Fruit fly (Drosophila melanogaster) whole organism, embryonic: Measurements from ENCODE around the gene IM33.

ENCODE experiments used
- Adf1 ChIP-seq: fragments of 200-800 bp; sonication (Bioruptor generic); IDR thresholded peaks from 2 replicates; pipeline ENCODE4 v1.3.6; 2022; ENCODE audit warnings: missing biosample characterization, missing genetic modification characterization
- Antp ChIP-seq: fragments of 200-800 bp; sonication (Bioruptor generic); optimal IDR thresholded peaks from 3 replicates; lab custom pipeline; 2016; ENCODE audit warnings: missing biosample characterization, missing genetic modification characterization
- Atf3 ChIP-seq: fragments of 200-800 bp; sonication (Bioruptor generic); optimal IDR thresholded peaks from 3 replicates; lab custom pipeline; 2016; ENCODE audit warnings: missing biosample characterization, missing genetic modification characterization
- CG10209 ChIP-seq: fragments of 200-800 bp; sonication (Bioruptor generic); optimal IDR thresholded peaks from 3 replicates; lab custom pipeline; 2017; ENCODE audit warnings: missing biosample characterization, mild to moderate bottlenecking, missing genetic modification characterization, missing genetic modification reagents
- CG10462 ChIP-seq: fragments of 200-800 bp; sonication (Bioruptor generic); optimal IDR thresholded peaks from 2 replicates; lab custom pipeline; 2016; ENCODE audit warnings: missing biosample characterization, missing genetic modification characterization
- CG11504 ChIP-seq: fragments of 200-800 bp; sonication (Bioruptor generic); optimal IDR thresholded peaks from 3 replicates; lab custom pipeline; 2019; ENCODE audit warnings: missing biosample characterization, mild to moderate bottlenecking, missing genetic modification characterization, moderate library complexity
- CG12659 ChIP-seq: fragments of 200-800 bp; sonication (Bioruptor generic); optimal IDR thresholded peaks from 3 replicates; lab custom pipeline; 2017; ENCODE audit warnings: mild to moderate bottlenecking, missing biosample characterization, missing genetic modification reagents, missing genetic modification characterization
- CG12744 ChIP-seq: fragments of 200-800 bp; sonication (Bioruptor generic); optimal IDR thresholded peaks from 2 replicates; lab custom pipeline; 2016; ENCODE audit warnings: missing biosample characterization, missing genetic modification characterization
- CG12769 ChIP-seq: fragments of 200-800 bp; sonication (Bioruptor generic); optimal IDR thresholded peaks from 2 replicates; lab custom pipeline; 2019; ENCODE audit warnings: missing biosample characterization, mild to moderate bottlenecking, missing genetic modification characterization, moderate library complexity
- CG14014 ChIP-seq: fragments of 200-800 bp; sonication (Bioruptor generic); IDR thresholded peaks from 2 replicates; pipeline ENCODE4 v1.3.6; 2022; ENCODE audit warnings: missing biosample characterization, missing genetic modification characterization
- CG14860 ChIP-seq: fragments of 200-800 bp; sonication (Bioruptor generic); IDR thresholded peaks from 3 replicates; pipeline ENCODE4 v1.3.6; 2022; ENCODE audit warnings: missing biosample characterization, missing genetic modification characterization; ENCODE audit not compliant: partially characterized antibody
- CG15011 ChIP-seq: fragments of 200-800 bp; sonication (Bioruptor generic); optimal IDR thresholded peaks from 3 replicates; lab custom pipeline; 2018; ENCODE audit warnings: missing biosample characterization, mild to moderate bottlenecking, missing genetic modification characterization
- CG15601 ChIP-seq: fragments of 200-800 bp; sonication (Bioruptor generic); optimal IDR thresholded peaks from 3 replicates; lab custom pipeline; 2019; ENCODE audit warnings: missing biosample characterization, mild to moderate bottlenecking, missing genetic modification characterization, moderate library complexity
- CG15696 ChIP-seq: fragments of 200-800 bp; sonication (Bioruptor generic); optimal IDR thresholded peaks from 2 replicates; lab custom pipeline; 2019; ENCODE audit warnings: missing biosample characterization, mild to moderate bottlenecking, missing genetic modification characterization, moderate library complexity
- CG16813 ChIP-seq: fragments of 200-800 bp; sonication (Bioruptor generic); IDR thresholded peaks from 3 replicates; pipeline ENCODE4 v1.3.6; 2022; ENCODE audit warnings: missing biosample characterization, missing genetic modification characterization; ENCODE audit not compliant: partially characterized antibody
- CG17361 ChIP-seq: fragments of 200-800 bp; sonication (Bioruptor generic); IDR thresholded peaks from 3 replicates; pipeline ENCODE4 v1.3.6; 2022; ENCODE audit warnings: missing biosample characterization, missing genetic modification characterization
- CG18599 ChIP-seq: fragments of 200-800 bp; sonication (Bioruptor generic); optimal IDR thresholded peaks from 3 replicates; lab custom pipeline; 2017; ENCODE audit warnings: missing biosample characterization, missing genetic modification characterization, mild to moderate bottlenecking, moderate library complexity, missing genetic modification reagents
- CG3281 ChIP-seq: fragments of 200-800 bp; sonication (Bioruptor generic); optimal IDR thresholded peaks from 3 replicates; lab custom pipeline; 2017; ENCODE audit warnings: missing biosample characterization, mild to moderate bottlenecking, missing genetic modification characterization
- CG3995 ChIP-seq: fragments of 200-800 bp; sonication (Bioruptor generic); optimal IDR thresholded peaks from 3 replicates; lab custom pipeline; 2016; ENCODE audit warnings: missing biosample characterization, missing genetic modification characterization
- CG4854 ChIP-seq: fragments of 200-800 bp; sonication (Bioruptor generic); optimal IDR thresholded peaks from 2 replicates; lab custom pipeline; 2016; ENCODE audit warnings: missing biosample characterization, missing genetic modification characterization, inconsistent platforms
- CG7786 ChIP-seq: fragments of 200-800 bp; sonication (Bioruptor generic); optimal IDR thresholded peaks from 2 replicates; lab custom pipeline; 2016; ENCODE audit warnings: missing biosample characterization, missing genetic modification characterization
- CG7987 ChIP-seq: fragments of 200-800 bp; sonication (Bioruptor generic); optimal IDR thresholded peaks from 2 replicates; lab custom pipeline; 2018; ENCODE audit warnings: missing biosample characterization, mild to moderate bottlenecking, missing genetic modification characterization, moderate library complexity
- CG8281 ChIP-seq: fragments of 200-800 bp; sonication (Bioruptor generic); optimal IDR thresholded peaks from 2 replicates; lab custom pipeline; 2018; ENCODE audit warnings: missing biosample characterization, mild to moderate bottlenecking, missing genetic modification characterization, moderate library complexity
- CG8765 ChIP-seq: fragments of 200-800 bp; sonication (Bioruptor generic); IDR thresholded peaks from 2 replicates; pipeline ENCODE4 v1.3.6; 2022; ENCODE audit warnings: missing biosample characterization, missing genetic modification characterization
- CG9437 ChIP-seq: fragments of 200-800 bp; sonication (Bioruptor generic); optimal IDR thresholded peaks from 2 replicates; lab custom pipeline; 2018; ENCODE audit warnings: missing biosample characterization, mild to moderate bottlenecking, missing genetic modification characterization
- CG9817 ChIP-seq: fragments of 200-800 bp; sonication (Bioruptor generic); optimal IDR thresholded peaks from 2 replicates; lab custom pipeline; 2018; ENCODE audit warnings: missing biosample characterization, mild to moderate bottlenecking, missing genetic modification characterization, moderate library complexity
- CG9932 ChIP-seq: fragments of 200-800 bp; sonication (Bioruptor generic); IDR thresholded peaks from 2 replicates; pipeline ENCODE4 v1.3.6; 2022; ENCODE audit warnings: missing biosample characterization, missing genetic modification characterization
- Dad ChIP-seq: fragments of 200-800 bp; sonication (Bioruptor generic); optimal IDR thresholded peaks from 3 replicates; lab custom pipeline; 2016; ENCODE audit warnings: missing biosample characterization, missing genetic modification characterization
- HLH54F ChIP-seq: fragments of 200-800 bp; sonication (Bioruptor generic); optimal IDR thresholded peaks from 3 replicates; lab custom pipeline; 2016; ENCODE audit warnings: missing biosample characterization, missing genetic modification characterization
- Hr39 ChIP-seq: fragments of >200 bp; optimal IDR thresholded peaks from 2 replicates; lab custom pipeline; 2017
- Hr51 ChIP-seq, 2 experiments: fragments of 200-800 bp; sonication (Bioruptor generic); optimal IDR thresholded peaks; 2 replicates in 1 of 2; 3 replicates in 1 of 2; lab custom pipeline; 2016 to 2018; ENCODE audit warnings: missing biosample characterization in 2 of 2, missing genetic modification characterization in 2 of 2, mild to moderate bottlenecking in 1 of 2, moderate library complexity in 1 of 2
- Max ChIP-seq: fragments of 200-800 bp; sonication (Bioruptor generic); optimal IDR thresholded peaks from 2 replicates; lab custom pipeline; 2016; ENCODE audit warnings: missing biosample characterization, mild to moderate bottlenecking, missing genetic modification characterization
- Myb ChIP-seq: fragments of 200-800 bp; sonication (Bioruptor generic); optimal IDR thresholded peaks from 2 replicates; lab custom pipeline; 2016; ENCODE audit warnings: missing biosample characterization, missing genetic modification characterization
- NfI ChIP-seq: fragments of 200-800 bp; sonication (Bioruptor generic); optimal IDR thresholded peaks from 3 replicates; lab custom pipeline; 2018; ENCODE audit warnings: missing biosample characterization, mild to moderate bottlenecking, missing genetic modification characterization, moderate library complexity
- Pdp1 ChIP-seq, 2 experiments: fragments of 200-800 bp; sonication (Bioruptor generic); optimal IDR thresholded peaks; 3 replicates each; lab custom pipeline; 2016; ENCODE audit warnings: missing biosample characterization in 2 of 2, missing genetic modification characterization in 2 of 2, mild to moderate bottlenecking in 1 of 2, moderate library complexity in 1 of 2
- Poxn ChIP-seq: fragments of 200-800 bp; sonication (Bioruptor generic); IDR thresholded peaks from 2 replicates; pipeline ENCODE4 v1.3.6; 2022; ENCODE audit warnings: missing biosample characterization, missing genetic modification characterization
- Ptx1 ChIP-seq: fragments of 200-800 bp; sonication (Bioruptor generic); IDR thresholded peaks from 2 replicates; pipeline ENCODE4 v1.3.6; 2022; ENCODE audit warnings: missing biosample characterization, missing genetic modification characterization
- Sry-β ChIP-seq: fragments of 200-800 bp; sonication (Bioruptor generic); optimal IDR thresholded peaks from 2 replicates; lab custom pipeline; 2018; ENCODE audit warnings: missing biosample characterization, mild to moderate bottlenecking, missing genetic modification characterization, moderate library complexity
- cas ChIP-seq: fragments of 200-800 bp; sonication (Bioruptor generic); IDR thresholded peaks from 2 replicates; pipeline ENCODE4 v1.3.6; 2022; ENCODE audit warnings: missing biosample characterization, missing genetic modification characterization
- chif ChIP-seq, 2 experiments: fragments of 200-800 bp; sonication (Bioruptor generic); optimal IDR thresholded peaks; 3 replicates each; lab custom pipeline; 2016; ENCODE audit warnings: missing biosample characterization in 2 of 2, missing genetic modification characterization in 2 of 2
- chm ChIP-seq: fragments of 200-800 bp; sonication (Bioruptor generic); IDR thresholded peaks from 2 replicates; pipeline ENCODE4 v1.3.6; 2022; ENCODE audit warnings: missing biosample characterization, missing genetic modification characterization
- ci ChIP-seq: fragments of 200-800 bp; sonication (Bioruptor generic); IDR thresholded peaks from 3 replicates; pipeline ENCODE4 v1.3.6; 2022; ENCODE audit warnings: missing biosample characterization, missing genetic modification characterization
- esg ChIP-seq: fragments of 200-800 bp; sonication (Bioruptor generic); conservative IDR thresholded peaks from 2 replicates; pipeline ENCODE4 v1.3.6; 2022; ENCODE audit warnings: missing biosample characterization, missing genetic modification characterization
- fu2 ChIP-seq: fragments of 200-800 bp; sonication (Bioruptor generic); optimal IDR thresholded peaks from 2 replicates; lab custom pipeline; 2016; ENCODE audit warnings: missing biosample characterization, missing genetic modification characterization
- jing ChIP-seq: fragments of 200-800 bp; sonication (Bioruptor generic); optimal IDR thresholded peaks from 2 replicates; lab custom pipeline; 2018; ENCODE audit warnings: missing biosample characterization, mild to moderate bottlenecking, missing genetic modification characterization
- knrl ChIP-seq: fragments of 200-800 bp; sonication (Bioruptor generic); IDR thresholded peaks from 3 replicates; pipeline ENCODE4 v1.3.6; 2022; ENCODE audit warnings: missing biosample characterization, missing genetic modification characterization; ENCODE audit not compliant: partially characterized antibody
- nom ChIP-seq: fragments of 200-800 bp; sonication (Bioruptor generic); optimal IDR thresholded peaks from 2 replicates; lab custom pipeline; 2017; ENCODE audit warnings: missing biosample characterization, missing genetic modification characterization, mild to moderate bottlenecking, moderate library complexity, missing genetic modification reagents
- pum ChIP-seq: fragments of 200-800 bp; sonication (Bioruptor generic); optimal IDR thresholded peaks from 2 replicates; lab custom pipeline; 2016; ENCODE audit warnings: missing biosample characterization, missing genetic modification characterization
- salm ChIP-seq: fragments of 200-800 bp; sonication (Bioruptor generic); optimal IDR thresholded peaks from 2 replicates; lab custom pipeline; 2018; ENCODE audit warnings: missing biosample characterization, mild to moderate bottlenecking, missing genetic modification characterization
- tgo ChIP-seq: fragments of 200-800 bp; sonication (Bioruptor generic); IDR thresholded peaks from 3 replicates; pipeline ENCODE4 v1.3.6; 2022; ENCODE audit warnings: missing biosample characterization, missing genetic modification characterization
- zf30C ChIP-seq: fragments of 200-800 bp; sonication (Bioruptor generic); optimal IDR thresholded peaks from 3 replicates; lab custom pipeline; 2018; ENCODE audit warnings: missing biosample characterization, mild to moderate bottlenecking, missing genetic modification characterization

IM33 gene

dm6 chr2L:3703260-3703659 is 6.8 kb upstream of the IM33 start, which contains the start of gene CG2816 (continued):
- no peak for TF ChIP-seq CG4854
- no peak for TF ChIP-seq ci (GFP tag; lab: Robert Waterston, UW)
- peak; percentile 92 for TF ChIP-seq CG14014 (GFP tag; lab: Robert Waterston, UW)
- no peak for TF ChIP-seq CG7987 (GFP tag; lab: Kevin White, UChicago)
- TF ChIP-seq CG8281 (tag; lab: Kevin White, UChicago): no peak
- peak; percentile 16 for TF ChIP-seq CG9437 (GFP tag; lab: Kevin White, UChicago)
- peak; percentile 54 for TF ChIP-seq CG10209
- peak; percentile 67 for TF ChIP-seq esg (GFP tag; lab: Robert Waterston, UW)
- no peak for TF ChIP-seq jing (GFP tag; lab: Kevin White, UChicago)
- no peak for TF ChIP-seq CG8765 (GFP tag; lab: Robert Waterston, UW)
- TF ChIP-seq CG17361 (GFP tag; lab: Robert Waterston, UW): no peak
- peak; percentile 55 for TF ChIP-seq CG3281
- peak in 1 of 2 experiments; percentile 56 for TF ChIP-seq Pdp1 (GFP tag; optimal IDR thresholded peaks at IDR 0.05; lab: Kevin White, UChicago)
- peak; percentile 72 for TF ChIP-seq HLH54F (GFP tag; lab: Kevin White, UChicago)
- no peak for TF ChIP-seq CG14860 (GFP tag; lab: Robert Waterston, UW)
- TF ChIP-seq cas (GFP tag; lab: Robert Waterston, UW): peak; percentile 75; the same call in 1 of the 2 replicates
- TF ChIP-seq CG12659 (GFP tag; lab: Kevin White, UChicago): peak; percentile 66
- TF ChIP-seq zf30C (GFP tag; lab: Kevin White, UChicago): no peak
- no peak for TF ChIP-seq Sry-β
- peak; percentile 98 for TF ChIP-seq CG9932 (GFP tag; lab: Robert Waterston, UW)
- no peak for TF ChIP-seq chm (GFP tag; lab: Robert Waterston, UW)
- TF ChIP-seq Adf1 (GFP tag; lab: Robert Waterston, UW): peak; percentile 63
- peak; percentile 55 for TF ChIP-seq CG11504 (tag; lab: Kevin White, UChicago)
- TF ChIP-seq Hr39 (lab: Kevin White, UChicago): no peak
- no peak for TF ChIP-seq CG10462
- peak; percentile 61 for TF ChIP-seq CG18599 (GFP tag; lab: Kevin White, UChicago)
- TF ChIP-seq salm (tag; lab: Kevin White, UChicago): no peak
- peak; percentile 37; the same call in 1 of the 2 replicates for TF ChIP-seq Poxn (GFP tag; lab: Robert Waterston, UW)
- TF ChIP-seq Myb (GFP tag; lab: Kevin White, UChicago): peak; percentile 72
- no peak for TF ChIP-seq CG15696 (tag; lab: Kevin White, UChicago)
- peak; percentile 78 for TF ChIP-seq tgo (GFP tag; lab: Robert Waterston, UW)
- peak; percentile 85 for TF ChIP-seq Ptx1 (GFP tag; lab: Robert Waterston, UW)
- no peak for TF ChIP-seq Max (GFP tag; lab: Kevin White, UChicago)
- peak; percentile 24 for TF ChIP-seq CG12744 (GFP tag; lab: Kevin White, UChicago)
- peak; percentile 8 for TF ChIP-seq CG15601 (tag; lab: Kevin White, UChicago)
- no peak for TF ChIP-seq CG15011 (GFP tag; lab: Kevin White, UChicago)
- TF ChIP-seq CG12769 (tag; lab: Kevin White, UChicago): peak; percentile 95
- TF ChIP-seq CG3995 (GFP tag; lab: Kevin White, UChicago): peak; percentile 28
- TF ChIP-seq Dad (GFP tag; lab: Kevin White, UChicago): peak; percentile 2
- TF ChIP-seq fu2: peak; percentile 88
- TF ChIP-seq knrl (GFP tag; lab: Robert Waterston, UW): no peak
- TF ChIP-seq pum: peak; percentile 23
- TF ChIP-seq CG7786: peak; percentile 89
- TF ChIP-seq Hr51 (GFP tag; optimal IDR thresholded peaks at IDR 0.05; lab: Kevin White, UChicago): peak; percentile 60 to 68
- TF ChIP-seq nom (GFP tag; lab: Kevin White, UChicago): no peak
- peak; percentile 32 for TF ChIP-seq Antp (GFP tag; lab: Kevin White, UChicago)
- TF ChIP-seq chif (GFP tag; optimal IDR thresholded peaks at IDR 0.05; lab: Kevin White, UChicago): peak; percentile 11 to 75
- TF ChIP-seq CG16813 (GFP tag; lab: Robert Waterston, UW): no peak
- peak; percentile 78 for TF ChIP-seq NfI (GFP tag; lab: Kevin White, UChicago)
- peak; percentile 26 for TF ChIP-seq Atf3 (GFP tag; lab: Kevin White, UChicago)
- peak; percentile 91 for TF ChIP-seq CG9817 (tag; lab: Kevin White, UChicago)
